Comparison of ENCODE assay signal across 1 worm cellular context in the genomic region with DNA sequence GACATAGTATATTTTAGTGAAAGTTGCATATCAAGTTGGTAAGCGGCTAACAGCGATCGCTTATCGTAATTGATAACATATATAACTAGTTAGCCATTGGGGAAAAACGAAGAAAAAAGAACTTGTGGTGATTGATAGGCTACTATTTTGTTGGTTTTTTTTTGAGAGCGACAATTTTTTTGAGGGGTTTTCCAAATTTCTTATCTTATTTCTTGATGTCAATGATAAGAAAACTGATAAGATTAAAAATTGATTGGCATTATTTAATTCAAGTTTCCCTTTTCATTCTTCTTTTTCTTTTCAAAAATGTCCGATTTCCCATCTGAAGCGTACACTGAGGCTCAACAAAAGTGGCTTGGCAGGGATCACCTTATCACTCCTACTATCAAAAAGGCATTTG.
TF ChIP-seq lines count a peak whose summit lies in the region.

Gene prmt-6 (plus strand): TSS at position 252 of the 400 bp plus-strand sequence.

TF ChIP-seq in whole organism, L1 larva, 84 proteins besides CTCF, POLR2A, EP300 and RAD21 (continued from another document):
- TF ChIP-seq unc-30 (tag; optimal IDR thresholded peaks at IDR 0.05; lab: Kevin White, UChicago) (no peak), ztf-4 (tag; optimal IDR thresholded peaks at IDR 0.05; lab: Kevin White, UChicago) (no peak), egl-27 (tag; optimal IDR thresholded peaks at IDR 0.05; lab: Kevin White, UChicago) (no peak), nhr-12 (tag; optimal IDR thresholded peaks at IDR 0.05; lab: Kevin White, UChicago) (no peak)
TF ChIP-seq in whole organism, L1 larva: peak in this region for 3.
